Fruit fly (Drosophila melanogaster) whole organism, embryonic: ENCODE data around the gene BG642167.

ENCODE experiments used
- CG10654 ChIP-seq: fragments of 200-800 bp; sonication (Bioruptor generic); optimal IDR thresholded peaks from 2 replicates; lab custom pipeline; 2016; ENCODE audit warnings: missing biosample characterization, missing genetic modification characterization
- CG14860 ChIP-seq: fragments of 200-800 bp; sonication (Bioruptor generic); IDR thresholded peaks from 3 replicates; pipeline ENCODE4 v1.3.6; 2022; ENCODE audit warnings: missing biosample characterization, missing genetic modification characterization; ENCODE audit not compliant: partially characterized antibody
- CG18011 ChIP-seq: fragments of 200-800 bp; sonication (Bioruptor generic); optimal IDR thresholded peaks from 2 replicates; lab custom pipeline; 2017; ENCODE audit warnings: missing biosample characterization, missing genetic modification characterization, mild to moderate bottlenecking, moderate library complexity, missing genotype
- CG2202 ChIP-seq: fragments of 200-800 bp; sonication (Bioruptor generic); optimal IDR thresholded peaks from 2 replicates; lab custom pipeline; 2018; ENCODE audit warnings: missing biosample characterization, mild to moderate bottlenecking, missing genetic modification characterization
- CG7963 ChIP-seq: fragments of 200-800 bp; sonication (Bioruptor generic); IDR thresholded peaks from 3 replicates; pipeline ENCODE4 v1.3.6; 2022; ENCODE audit warnings: missing biosample characterization, missing genetic modification characterization; ENCODE audit not compliant: partially characterized antibody
- CkIIα-i1 ChIP-seq: fragments of 200-800 bp; sonication (Bioruptor generic); IDR thresholded peaks from 2 replicates; pipeline ENCODE4 v1.3.6; 2022; ENCODE audit warnings: missing biosample characterization, missing genetic modification characterization
- Dad ChIP-seq: fragments of 200-800 bp; sonication (Bioruptor generic); optimal IDR thresholded peaks from 3 replicates; lab custom pipeline; 2016; ENCODE audit warnings: missing biosample characterization, missing genetic modification characterization
- Taf1 ChIP-seq: fragments of 200-800 bp; sonication (Bioruptor generic); IDR thresholded peaks from 2 replicates; pipeline ENCODE4 v1.3.6; 2022; ENCODE audit warnings: missing biosample characterization, missing genetic modification characterization
- al ChIP-seq: fragments of 200-800 bp; sonication (Bioruptor generic); IDR thresholded peaks from 2 replicates; pipeline ENCODE4 v1.3.6; 2022; ENCODE audit warnings: missing biosample characterization, missing genetic modification characterization
- kah ChIP-seq: fragments of 200-800 bp; sonication (Bioruptor generic); optimal IDR thresholded peaks from 2 replicates; lab custom pipeline; 2018; ENCODE audit warnings: missing biosample characterization, mild to moderate bottlenecking, missing genetic modification characterization
- unpg ChIP-seq: fragments of 200-800 bp; sonication (Bioruptor generic); optimal IDR thresholded peaks from 3 replicates; lab custom pipeline; 2018; ENCODE audit warnings: missing biosample characterization, mild to moderate bottlenecking, missing genetic modification characterization, moderate library complexity
- vnd ChIP-seq: fragments of 200-800 bp; sonication (Bioruptor generic); IDR thresholded peaks from 3 replicates; pipeline ENCODE4 v1.3.6; 2022; ENCODE audit warnings: missing biosample characterization, missing genetic modification characterization; ENCODE audit not compliant: partially characterized antibody

DNA sequence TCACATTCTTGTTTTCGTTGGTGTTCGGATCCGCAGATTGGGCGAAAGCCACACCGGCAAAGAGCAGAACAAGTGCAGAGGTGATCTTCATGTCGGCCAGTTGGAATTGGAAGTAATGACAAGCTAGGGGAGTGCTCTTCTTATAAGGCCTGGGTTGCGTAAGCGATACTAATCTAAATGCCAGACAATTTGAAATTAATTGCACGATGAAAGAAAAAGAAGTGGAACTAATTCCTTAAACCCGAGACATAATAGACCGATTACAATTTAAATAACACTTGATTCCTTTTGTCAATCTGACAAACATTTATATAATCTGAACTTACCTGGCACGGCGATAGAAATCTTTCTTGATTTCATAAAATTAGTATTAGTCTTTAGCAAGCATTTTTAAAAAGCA lies 24.6 kb downstream of the BG642167 start, which contains the start of gene Mst57Db:
- no peak for TF ChIP-seq CG14860 (GFP tag; lab: Robert Waterston, UW)
- TF ChIP-seq CG18011 (GFP tag; lab: Kevin White, UChicago): no peak
- no peak for TF ChIP-seq unpg
- no peak for TF ChIP-seq kah (GFP tag; lab: Kevin White, UChicago)
- TF ChIP-seq CG7963: no peak
- TF ChIP-seq Dad (GFP tag; lab: Kevin White, UChicago): no peak
- TF ChIP-seq vnd (GFP tag; lab: Robert Waterston, UW): no peak
- TF ChIP-seq CG2202 (tag; lab: Kevin White, UChicago): no peak
- no peak for TF ChIP-seq Taf1 (GFP tag; lab: Robert Waterston, UW)
- no peak for TF ChIP-seq CkIIα-i1 (GFP tag; lab: Robert Waterston, UW)
- TF ChIP-seq al: no peak
- TF ChIP-seq CG10654 (GFP tag; lab: Kevin White, UChicago): no peak
